Worm (Caenorhabditis elegans): ENCODE results near the gene gcy-20.

ce11 chrV:16233624-16234023 lies 20.0 kb downstream of the gcy-20 start, which contains the start of gene clec-233:
- TF ChIP-seq ama-1 (optimal IDR thresholded peaks at IDR 0.05): no peak
- no peak for TF ChIP-seq pes-1 (GFP tag; IDR thresholded peaks at IDR 0.05)

Data from whole organism, early embryonic.